Worm (Caenorhabditis elegans): ENCODE data around the gene K02F3.2.
A peak's percentile ranks its signal among the peaks of the same experiment; 100 is the strongest.

Gene K02F3.2

ce11 chrIII:833711-834442 lies 11.8 kb upstream of the K02F3.2 start (continued):
- TF ChIP-seq hlh-30 (tag; optimal IDR thresholded peaks at IDR 0.05; ENCODE audit: insufficient read depth) (peak; percentile 98), zag-1 (tag; optimal IDR thresholded peaks at IDR 0.05) (peak; percentile 10), ztf-11 (tag; optimal IDR thresholded peaks at IDR 0.05) (no peak), daf-19 (GFP tag; conservative IDR thresholded peaks at IDR 0.05) (no peak), T20F7.1 (GFP tag; optimal IDR thresholded peaks at IDR 0.05) (peak; percentile 73), ZK337.2 (GFP tag; IDR thresholded peaks at IDR 0.05) (no peak), F49E8.2 (tag; optimal IDR thresholded peaks at IDR 0.05; ENCODE audit: borderline replicate concordance) (no peak), madf-5 (GFP tag; IDR thresholded peaks at IDR 0.05) (peak in 1 of 2 experiments; percentile 52; a peak in 1 of 4 replicates), ceh-62 (tag; optimal IDR thresholded peaks at IDR 0.05) (no peak), mxl-2 (GFP tag; conservative IDR thresholded peaks at IDR 0.05) (0 out of 2 replicates have a peak, but pooled peaks have one; percentile 3), nhr-42 (GFP tag; IDR thresholded peaks at IDR 0.05) (peak; percentile 82), saeg-2 (GFP tag; IDR thresholded peaks at IDR 0.05) (peak; percentile 70), egl-27 (tag; optimal IDR thresholded peaks at IDR 0.05) (no peak), tag-97 (GFP tag; IDR thresholded peaks at IDR 0.05) (no peak), duxl-1 (tag; optimal IDR thresholded peaks at IDR 0.05; ENCODE audit: poor library complexity) (peak; percentile 13), R02D3.7 (tag; optimal IDR thresholded peaks at IDR 0.05) (no peak), nhr-25 (tag; optimal IDR thresholded peaks at IDR 0.05; ENCODE audit: borderline replicate concordance, insufficient read depth) (peak; percentile 92), ceh-28 (tag; optimal IDR thresholded peaks at IDR 0.05) (peak; percentile 66), ceh-20 (GFP tag; IDR thresholded peaks at IDR 0.05) (peak; percentile 88), tra-1 (GFP tag; IDR thresholded peaks at IDR 0.05) (peak; percentile 77), lin-15B (tag; optimal IDR thresholded peaks at IDR 0.05) (no peak), Y5F2A.4 (GFP tag; optimal IDR thresholded peaks at IDR 0.05) (no peak), cey-2 (tag; optimal IDR thresholded peaks at IDR 0.05; ENCODE audit: borderline replicate concordance, insufficient read depth) (peak; percentile 82), php-3 (GFP tag; IDR thresholded peaks at IDR 0.05) (peak; percentile 77), arid-1 (GFP tag; conservative IDR thresholded peaks at IDR 0.05) (peak; percentile 65; the same call in 1 of the 2 replicates), mdl-1 (tag; optimal IDR thresholded peaks at IDR 0.05) (peak; percentile 86 to 98), daf-16 (GFP tag; optimal IDR thresholded peaks at IDR 0.05) (peak; percentile 17 to 53), daf-16 (tag; optimal IDR thresholded peaks at IDR 0.05) (peak; percentile 88), mes-2 (tag; optimal IDR thresholded peaks at IDR 0.05; ENCODE audit: poor library complexity, severe bottlenecking) (peak; percentile 69), vab-7 (GFP tag; IDR thresholded peaks at IDR 0.05) (peak; percentile 50; the same call in 1 of the 2 replicates)

DNA sequence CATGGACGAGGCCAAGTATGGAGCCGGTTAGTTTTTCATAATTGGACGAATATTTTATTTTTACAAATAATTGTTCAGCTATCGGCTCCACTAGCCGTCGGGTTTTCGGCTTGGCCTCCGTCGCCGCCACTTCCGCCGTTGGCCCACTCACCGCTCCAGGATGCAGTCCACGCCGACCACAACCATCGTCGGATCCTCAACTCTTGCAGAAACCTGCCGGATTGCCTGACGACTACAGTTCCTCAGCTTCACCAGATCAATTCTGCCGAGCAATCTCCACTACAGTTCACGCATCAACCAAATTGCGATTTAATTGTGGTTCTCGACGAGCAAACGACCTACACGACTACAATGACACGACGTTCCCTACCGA lies 11.2 kb upstream of the K02F3.2 start:
- TF ChIP-seq nhr-237 (tag; optimal IDR thresholded peaks at IDR 0.05), result no peak
- 0 out of 2 replicates have a peak, but pooled peaks have one; percentile 56 for TF ChIP-seq egl-43 (GFP tag; IDR thresholded peaks at IDR 0.05)
- TF ChIP-seq aha-1 (tag), result peak; percentile 97
- TF ChIP-seq unc-130 (GFP tag; optimal IDR thresholded peaks at IDR 0.05), result no peak
- peak; percentile 23 for TF ChIP-seq mes-2 (tag; optimal IDR thresholded peaks at IDR 0.05; ENCODE audit: poor library complexity, severe bottlenecking)
- TF ChIP-seq pqm-1 (tag; optimal IDR thresholded peaks at IDR 0.05), result no peak
- TF ChIP-seq nhr-11 (tag; optimal IDR thresholded peaks at IDR 0.05), result no peak
- TF ChIP-seq daf-19 (GFP tag; conservative IDR thresholded peaks at IDR 0.05), result no peak
- TF ChIP-seq Y105C5A.15 (GFP tag; IDR thresholded peaks at IDR 0.05), result no peak
- no peak for TF ChIP-seq unc-39 (tag; optimal IDR thresholded peaks at IDR 0.05)
- 0 out of 2 replicates have a peak, but pooled peaks have one; percentile 8 for TF ChIP-seq dmd-9 (GFP tag; IDR thresholded peaks at IDR 0.05)
- no peak for TF ChIP-seq lir-3 (tag; optimal IDR thresholded peaks at IDR 0.05)
- peak; percentile 8 for TF ChIP-seq duxl-1 (tag; optimal IDR thresholded peaks at IDR 0.05; ENCODE audit: poor library complexity)
- TF ChIP-seq gei-8 (GFP tag; optimal IDR thresholded peaks at IDR 0.05), result no peak
- TF ChIP-seq tag-97 (GFP tag; IDR thresholded peaks at IDR 0.05), result no peak
- no peak for TF ChIP-seq nhr-42 (GFP tag; IDR thresholded peaks at IDR 0.05)
- peak; percentile 9 for TF ChIP-seq dve-1 (tag; optimal IDR thresholded peaks at IDR 0.05; ENCODE audit: insufficient read depth)
- TF ChIP-seq ZK337.2 (GFP tag; IDR thresholded peaks at IDR 0.05), result 0 out of 2 replicates have a peak, but pooled peaks have one; percentile 2
- 0 out of 4 replicates have a peak, but pooled peaks of 1 of the 2 experiments have one; percentile 31 for TF ChIP-seq madf-5 (GFP tag; IDR thresholded peaks at IDR 0.05)
- TF ChIP-seq nhr-10 (tag; optimal IDR thresholded peaks at IDR 0.05), result no peak
- TF ChIP-seq fos-1 (tag; optimal IDR thresholded peaks at IDR 0.05), result no peak
- TF ChIP-seq T26A8.4 (GFP tag; IDR thresholded peaks at IDR 0.05), result peak; percentile 48; the same call in 1 of the 2 replicates
- no peak for TF ChIP-seq snpc-1.2 (GFP tag; IDR thresholded peaks at IDR 0.05)
- TF ChIP-seq hmg-1.1 (GFP tag; IDR thresholded peaks at IDR 0.05), result 0 out of 2 replicates have a peak, but pooled peaks have one; percentile 13
- peak; percentile 90 for TF ChIP-seq set-16 (GFP tag; IDR thresholded peaks at IDR 0.05)
